Fruit fly (Drosophila melanogaster) whole organism, embryonic: ENCODE measurements around the gene SPARC.

Experiments
- Adf1 ChIP-seq: fragments of 200-800 bp; sonication (Bioruptor generic); IDR thresholded peaks from 2 replicates; pipeline ENCODE4 v1.3.6; 2022; ENCODE audit warnings: missing biosample characterization, missing genetic modification characterization
- Awh ChIP-seq: fragments of 200-800 bp; sonication (Bioruptor generic); IDR thresholded peaks from 2 replicates; pipeline ENCODE4, ENCODE4 v1.3.6; 2022; ENCODE audit warnings: missing biosample characterization, missing genetic modification characterization
- CG11093 ChIP-seq: fragments of 200-800 bp; sonication (Bioruptor generic); IDR thresholded peaks from 3 replicates; pipeline ENCODE4 v1.3.6; 2022; ENCODE audit warnings: missing biosample characterization, missing genetic modification characterization
- CG13775 ChIP-seq: fragments of 200-800 bp; sonication (Bioruptor generic); optimal IDR thresholded peaks from 3 replicates; lab custom pipeline; 2017; ENCODE audit warnings: missing biosample characterization, mild to moderate bottlenecking, missing genetic modification characterization
- CG15269 ChIP-seq: fragments of 200-800 bp; sonication (Bioruptor generic); optimal IDR thresholded peaks from 2 replicates; lab custom pipeline; 2018; ENCODE audit warnings: missing biosample characterization, mild to moderate bottlenecking, missing genetic modification characterization, moderate library complexity
- CG18262 ChIP-seq: fragments of 200-800 bp; optimal IDR thresholded peaks from 3 replicates; lab custom pipeline; 2019; ENCODE audit warnings: missing biosample characterization, mild to moderate bottlenecking, missing genetic modification characterization, moderate library complexity
- CG30431 ChIP-seq: fragments of 200-800 bp; sonication (Bioruptor generic); optimal IDR thresholded peaks from 2 replicates; lab custom pipeline; 2017; ENCODE audit warnings: missing biosample characterization, missing genetic modification characterization
- CG31441 ChIP-seq: fragments of 200-800 bp; sonication (Bioruptor generic); IDR thresholded peaks from 2 replicates; pipeline ENCODE4 v1.3.6; 2022; ENCODE audit warnings: missing biosample characterization, missing genetic modification characterization
- CG32532 ChIP-seq: fragments of 200-800 bp; sonication (Bioruptor generic); IDR thresholded peaks from 2 replicates; pipeline ENCODE4 v1.3.6; 2022; ENCODE audit warnings: missing biosample characterization, missing genetic modification characterization
- CG33213 ChIP-seq: fragments of 200-800 bp; sonication (Bioruptor generic); optimal IDR thresholded peaks from 3 replicates; lab custom pipeline; 2016; ENCODE audit warnings: missing biosample characterization, missing genetic modification characterization
- CG4820 ChIP-seq: fragments of 200-800 bp; sonication (Bioruptor generic); optimal IDR thresholded peaks from 3 replicates; lab custom pipeline; 2016; ENCODE audit warnings: missing biosample characterization, missing genetic modification characterization
- CG5953 ChIP-seq: fragments of 200-800 bp; sonication (Bioruptor generic); IDR thresholded peaks from 2 replicates; pipeline ENCODE4 v1.3.6; 2022; ENCODE audit warnings: missing biosample characterization, missing genetic modification characterization
- CG6689 ChIP-seq: fragments of 200-800 bp; sonication (Bioruptor generic); IDR thresholded peaks from 2 replicates; pipeline ENCODE4 v1.3.6; 2022; ENCODE audit warnings: missing biosample characterization, missing genetic modification characterization
- CG7839 ChIP-seq: fragments of 200-800 bp; sonication (Bioruptor generic); optimal IDR thresholded peaks from 3 replicates; lab custom pipeline; 2018; ENCODE audit warnings: missing biosample characterization, mild to moderate bottlenecking, missing genetic modification characterization, moderate library complexity
- CG8359 ChIP-seq: fragments of 200-800 bp; sonication (Bioruptor generic); optimal IDR thresholded peaks from 2 replicates; lab custom pipeline; 2017; ENCODE audit warnings: missing biosample characterization, mild to moderate bottlenecking, missing genetic modification characterization, borderline replicate concordance
- CoRest ChIP-seq: fragments of 200-800 bp; sonication (Bioruptor generic); optimal IDR thresholded peaks from 3 replicates; lab custom pipeline; 2018; ENCODE audit warnings: missing biosample characterization, mild to moderate bottlenecking, missing genetic modification characterization, moderate library complexity
- Deaf1 ChIP-seq: fragments of 200-800 bp; optimal IDR thresholded peaks from 3 replicates; lab custom pipeline; 2019; ENCODE audit warnings: missing biosample characterization, mild to moderate bottlenecking, missing genetic modification characterization, moderate library complexity
- Dref ChIP-seq: fragments of 200-800 bp; sonication (Bioruptor generic); IDR thresholded peaks from 2 replicates; pipeline ENCODE4 v1.3.6; 2022; ENCODE audit warnings: missing biosample characterization, missing genetic modification characterization
- Drgx ChIP-seq: fragments of 200-800 bp; sonication (Bioruptor generic); IDR thresholded peaks from 2 replicates; pipeline ENCODE4 v1.3.6; 2022; ENCODE audit warnings: missing biosample characterization, missing genetic modification characterization
- E2f1 ChIP-seq: fragments of 200-800 bp; sonication (Bioruptor generic); IDR thresholded peaks from 2 replicates; pipeline ENCODE4 v1.3.6; 2022; ENCODE audit warnings: missing biosample characterization, missing genetic modification characterization
- GATAe ChIP-seq: fragments of 200-800 bp; sonication (Bioruptor generic); conservative IDR thresholded peaks from 2 replicates; pipeline ENCODE4 v1.3.6; 2022; ENCODE audit warnings: missing biosample characterization, missing genetic modification characterization
- HHEX ChIP-seq: fragments of 200-800 bp; sonication (Bioruptor generic); optimal IDR thresholded peaks from 3 replicates; lab custom pipeline; 2017; ENCODE audit warnings: missing biosample characterization, mild to moderate bottlenecking, missing genetic modification characterization, missing genetic modification reagents
- Hr3 ChIP-seq: fragments of 200-800 bp; sonication (Bioruptor generic); optimal IDR thresholded peaks from 3 replicates; lab custom pipeline; 2016; ENCODE audit warnings: missing biosample characterization, missing genetic modification characterization
- Hr51 ChIP-seq, 2 experiments: fragments of 200-800 bp; sonication (Bioruptor generic); optimal IDR thresholded peaks; 2 replicates in 1 of 2; 3 replicates in 1 of 2; lab custom pipeline; 2016 to 2018; ENCODE audit warnings: missing biosample characterization in 2 of 2, missing genetic modification characterization in 2 of 2, mild to moderate bottlenecking in 1 of 2, moderate library complexity in 1 of 2
- Med ChIP-seq: fragments of 200-800 bp; sonication (Bioruptor generic); peaks from one replicate; lab custom pipeline; 2016; ENCODE audit warnings: missing biosample characterization, missing genetic modification characterization, mild to moderate bottlenecking, inconsistent platforms, moderate library complexity
- Ptx1 ChIP-seq: fragments of 200-800 bp; sonication (Bioruptor generic); IDR thresholded peaks from 2 replicates; pipeline ENCODE4 v1.3.6; 2022; ENCODE audit warnings: missing biosample characterization, missing genetic modification characterization
- Sox102F ChIP-seq: fragments of 200-800 bp; sonication (Bioruptor generic); optimal IDR thresholded peaks from 2 replicates; lab custom pipeline; 2018; ENCODE audit warnings: missing biosample characterization, mild to moderate bottlenecking, missing genetic modification characterization, moderate library complexity
- Ssrp ChIP-seq: fragments of 200-800 bp; sonication (Bioruptor generic); optimal IDR thresholded peaks from 2 replicates; lab custom pipeline; 2018; ENCODE audit warnings: missing biosample characterization, mild to moderate bottlenecking, missing genetic modification characterization, moderate library complexity
- abd-A ChIP-seq: fragments of 200-800 bp; sonication (Bioruptor generic); optimal IDR thresholded peaks from 3 replicates; lab custom pipeline; 2019; ENCODE audit warnings: missing biosample characterization, mild to moderate bottlenecking, missing genetic modification characterization, moderate library complexity
- az2 ChIP-seq: fragments of 200-800 bp; sonication (Bioruptor generic); optimal IDR thresholded peaks from 3 replicates; lab custom pipeline; 2016; ENCODE audit warnings: missing biosample characterization, missing genetic modification characterization
- crol ChIP-seq: fragments of 200-800 bp; sonication (Bioruptor generic); IDR thresholded peaks from 2 replicates; pipeline ENCODE4 v1.3.6; 2022; ENCODE audit warnings: missing biosample characterization, missing genetic modification characterization
- dmrt99B ChIP-seq: fragments of 200-800 bp; sonication (Bioruptor generic); optimal IDR thresholded peaks from 2 replicates; lab custom pipeline; 2018; ENCODE audit warnings: missing biosample characterization, mild to moderate bottlenecking, missing genetic modification characterization, moderate library complexity
- fu2 ChIP-seq: fragments of 200-800 bp; sonication (Bioruptor generic); optimal IDR thresholded peaks from 2 replicates; lab custom pipeline; 2016; ENCODE audit warnings: missing biosample characterization, missing genetic modification characterization
- gem ChIP-seq: fragments of 200-800 bp; sonication (Bioruptor generic); optimal IDR thresholded peaks from 2 replicates; lab custom pipeline; 2019; ENCODE audit warnings: missing biosample characterization, mild to moderate bottlenecking, missing genetic modification characterization, moderate library complexity
- grau ChIP-seq: fragments of 200-800 bp; optimal IDR thresholded peaks from 3 replicates; lab custom pipeline; 2019; ENCODE audit warnings: missing biosample characterization, mild to moderate bottlenecking, missing genetic modification characterization, moderate library complexity
- jumu ChIP-seq: fragments of 200-800 bp; sonication (Bioruptor generic); optimal IDR thresholded peaks from 3 replicates; lab custom pipeline; 2016; ENCODE audit warnings: missing biosample characterization, missing genetic modification characterization
- ken ChIP-seq: fragments of 200-800 bp; sonication (Bioruptor generic); IDR thresholded peaks from 3 replicates; pipeline ENCODE4 v1.3.6; 2022; ENCODE audit warnings: missing biosample characterization, missing genetic modification characterization
- lab ChIP-seq: fragments of 200-800 bp; sonication (Bioruptor generic); optimal IDR thresholded peaks from 3 replicates; lab custom pipeline; 2017; ENCODE audit warnings: missing biosample characterization, missing genetic modification characterization, mild to moderate bottlenecking, moderate library complexity, missing genetic modification reagents
- pnt ChIP-seq: fragments of 200-800 bp; sonication (Bioruptor generic); optimal IDR thresholded peaks from 3 replicates; lab custom pipeline; 2016; ENCODE audit warnings: missing biosample characterization, missing genetic modification characterization
- sc ChIP-seq, 3 experiments: fragments of >200 bp in 2 of 3; fragments of 200-800 bp in 1 of 3; sonication (Bioruptor generic) in 1 of 3; optimal IDR thresholded peaks; 2 replicates in 2 of 3; 3 replicates in 1 of 3; lab custom pipeline; 2017; ENCODE audit warnings: mild to moderate bottlenecking in 1 of 3, missing biosample characterization in 1 of 3, missing genetic modification characterization in 1 of 3, missing genetic modification reagents in 1 of 3
- sim ChIP-seq: fragments of 200-800 bp; sonication (Bioruptor generic); IDR thresholded peaks from 2 replicates; pipeline ENCODE4 v1.3.6; 2022; ENCODE audit warnings: missing biosample characterization, missing genetic modification characterization
- slou ChIP-seq: fragments of 200-800 bp; sonication (Bioruptor generic); optimal IDR thresholded peaks from 3 replicates; lab custom pipeline; 2016; ENCODE audit warnings: missing biosample characterization, missing genetic modification characterization
- slp2 ChIP-seq: fragments of 200-800 bp; sonication (Bioruptor generic); optimal IDR thresholded peaks from 2 replicates; lab custom pipeline; 2016; ENCODE audit warnings: missing biosample characterization, missing genetic modification characterization
- sr ChIP-seq: fragments of 200-800 bp; sonication (Bioruptor generic); IDR thresholded peaks from 3 replicates; pipeline ENCODE4 v1.3.6; 2022; ENCODE audit warnings: missing biosample characterization, missing genetic modification characterization
- ttk ChIP-seq: fragments of 200-800 bp; sonication (Bioruptor generic); IDR thresholded peaks from 2 replicates; pipeline ENCODE4 v2.1.2; 2022; ENCODE audit warnings: missing biosample characterization, missing genetic modification characterization
- twi ChIP-seq: fragments of 200-800 bp; optimal IDR thresholded peaks from 2 replicates; lab custom pipeline; 2019; ENCODE audit warnings: missing biosample characterization, mild to moderate bottlenecking, missing genetic modification characterization, moderate library complexity
- tx ChIP-seq: fragments of 200-800 bp; sonication (Bioruptor generic); optimal IDR thresholded peaks from 2 replicates; lab custom pipeline; 2016; ENCODE audit warnings: missing biosample characterization, missing genetic modification characterization
- vvl ChIP-seq: fragments of 200-800 bp; sonication (Bioruptor generic); IDR thresholded peaks from 2 replicates; pipeline ENCODE4 v1.3.6; 2022; ENCODE audit warnings: missing biosample characterization, missing genetic modification characterization
- zf30C ChIP-seq: fragments of 200-800 bp; sonication (Bioruptor generic); optimal IDR thresholded peaks from 3 replicates; lab custom pipeline; 2018; ENCODE audit warnings: missing biosample characterization, mild to moderate bottlenecking, missing genetic modification characterization

SPARC gene

DNA sequence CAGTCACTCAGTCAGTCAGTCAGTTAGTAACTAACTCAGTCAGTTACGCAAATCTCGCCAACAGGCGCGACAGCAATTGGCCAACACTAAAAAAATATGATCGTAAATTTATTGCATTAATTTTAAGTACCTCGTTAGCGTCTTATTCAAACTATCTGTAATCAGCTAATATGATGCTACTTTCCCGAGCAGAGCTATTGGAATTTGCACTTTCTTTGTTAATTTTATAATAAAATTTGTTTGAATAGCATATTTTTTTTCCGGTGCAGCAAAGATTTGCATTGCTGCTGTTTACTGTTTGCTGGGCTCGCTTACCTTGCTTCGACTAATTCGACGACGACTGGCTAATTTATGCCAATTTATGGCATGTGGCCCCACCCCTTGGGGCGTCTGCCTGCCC, 18.3 kb upstream of the SPARC start:
- TF ChIP-seq grau (tag; lab: Kevin White, UChicago), result peak; percentile 7
- TF ChIP-seq Med (GFP tag; lab: Kevin White, UChicago), result peak; percentile 28
- peak; percentile 5 for TF ChIP-seq gem (tag; lab: Kevin White, UChicago)
- no peak for TF ChIP-seq CG30431 (GFP tag; lab: Kevin White, UChicago)
- 0 out of 2 replicates have a peak, but pooled peaks have one; percentile 18 for TF ChIP-seq vvl
- TF ChIP-seq crol, result no peak
- TF ChIP-seq Dref, result no peak
- peak; percentile 37; the same call in 1 of the 2 replicates for TF ChIP-seq Ptx1 (GFP tag; lab: Robert Waterston, UW)
- TF ChIP-seq CG31441, result 0 out of 2 replicates have a peak, but pooled peaks have one; percentile 22
- peak; percentile 68; the same call in 1 of the 2 replicates for TF ChIP-seq Drgx
- TF ChIP-seq lab (GFP tag; lab: Kevin White, UChicago), result peak; percentile 15
- peak; percentile 28 for TF ChIP-seq Sox102F
- TF ChIP-seq Hr51 (GFP tag; optimal IDR thresholded peaks at IDR 0.05; lab: Kevin White, UChicago), result peak in 1 of 2 experiments; percentile 32
- TF ChIP-seq CG15269 (tag; lab: Kevin White, UChicago), result peak; percentile 12
- peak; percentile 20 for TF ChIP-seq dmrt99B (tag; lab: Kevin White, UChicago)

DNA sequence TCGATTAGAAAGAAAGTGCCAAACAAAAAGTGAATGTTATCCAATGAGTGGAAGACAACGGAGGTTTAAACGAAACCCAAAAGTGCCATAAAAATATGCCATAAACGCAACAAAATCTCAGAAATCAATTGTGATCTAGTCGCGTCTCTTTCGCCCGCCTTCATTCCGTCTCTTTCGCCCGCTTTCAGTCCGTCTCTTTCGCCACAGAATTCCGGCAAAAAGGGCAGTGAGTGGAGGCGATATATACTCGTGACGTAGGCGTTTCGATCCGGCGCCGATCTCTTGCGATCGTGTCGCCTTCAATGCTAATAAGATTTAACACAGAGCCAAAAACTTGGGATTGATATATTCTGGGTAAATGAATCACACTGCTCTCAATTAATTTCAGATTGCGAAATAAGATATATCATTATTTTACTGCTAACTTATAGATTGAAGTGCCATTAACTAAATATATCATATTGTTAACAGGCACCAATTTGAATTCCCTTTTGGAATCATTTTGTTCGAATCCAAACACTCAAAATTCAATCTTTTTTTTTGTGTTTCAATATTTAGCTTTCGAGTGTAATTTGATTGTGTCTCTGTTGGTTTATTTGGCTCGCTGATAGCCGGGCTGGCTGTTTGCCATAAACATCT, 16.4 kb upstream of the SPARC start:
- peak; percentile 78 for TF ChIP-seq sr (GFP tag; lab: Robert Waterston, UW)
- TF ChIP-seq twi (tag; lab: Kevin White, UChicago), result no peak
- no peak for TF ChIP-seq abd-A (tag; lab: Kevin White, UChicago)
- TF ChIP-seq CG11093 (GFP tag; lab: Robert Waterston, UW), result no peak
- no peak for TF ChIP-seq ttk (GFP tag; lab: Robert Waterston, UW)
- peak; percentile 67 for TF ChIP-seq CG7839 (tag; lab: Kevin White, UChicago)
- TF ChIP-seq zf30C (GFP tag; lab: Kevin White, UChicago), result no peak
- TF ChIP-seq slp2 (GFP tag; lab: Kevin White, UChicago), result peak; percentile 16
- TF ChIP-seq az2, result peak; percentile 46
- TF ChIP-seq sim (GFP tag; lab: Robert Waterston, UW), result no peak
- TF ChIP-seq CG5953, result peak; percentile 47; the same call in 1 of the 2 replicates
- no peak for TF ChIP-seq CG4820 (GFP tag; lab: Kevin White, UChicago)
- TF ChIP-seq fu2 (GFP tag; lab: Kevin White, UChicago), result no peak
- TF ChIP-seq sc (optimal IDR thresholded peaks at IDR 0.05; lab: Kevin White, UChicago), result no peak
- peak; percentile 12 for TF ChIP-seq sc (GFP tag; optimal IDR thresholded peaks at IDR 0.05; lab: Kevin White, UChicago)
- peak; percentile 24 for TF ChIP-seq jumu (GFP tag; lab: Kevin White, UChicago)
- peak; percentile 55 for TF ChIP-seq HHEX
- peak; percentile 30 for TF ChIP-seq pnt (GFP tag; lab: Kevin White, UChicago)
- TF ChIP-seq Adf1 (GFP tag; lab: Robert Waterston, UW), result no peak
- TF ChIP-seq GATAe (GFP tag; lab: Robert Waterston, UW), result no peak
- peak; percentile 55; the same call in 1 of the 2 replicates for TF ChIP-seq CG6689 (GFP tag; lab: Robert Waterston, UW)
- TF ChIP-seq Awh (GFP tag; lab: Robert Waterston, UW), result no peak
- TF ChIP-seq Hr3 (GFP tag; lab: Kevin White, UChicago), result peak; percentile 21
- TF ChIP-seq CG8359 (GFP tag; lab: Kevin White, UChicago), result no peak
- no peak for TF ChIP-seq ken (GFP tag; lab: Robert Waterston, UW)
- peak; percentile 20 for TF ChIP-seq CG13775
- peak; percentile 27 for TF ChIP-seq Deaf1 (tag; lab: Kevin White, UChicago)
- TF ChIP-seq Ssrp (tag; lab: Kevin White, UChicago), result peak; percentile 25
- TF ChIP-seq CG18262 (tag; lab: Kevin White, UChicago), result peak; percentile 53
- TF ChIP-seq CG32532, result peak; percentile 54; the same call in 1 of the 2 replicates
- TF ChIP-seq CoRest, result peak; percentile 70
- TF ChIP-seq E2f1 (GFP tag; lab: Robert Waterston, UW), result 0 out of 2 replicates have a peak, but pooled peaks have one; percentile 16
- TF ChIP-seq slou, result no peak
- no peak for TF ChIP-seq CG33213
- TF ChIP-seq tx, result no peak
